Worm (Caenorhabditis elegans) whole organism, L1 larva: ENCODE measurements around the gene ent-1.
A peak's percentile ranks its signal among the peaks of the same experiment; 100 is the strongest.

Experiments used
- C04F5.9 ChIP-seq: sonication (generic microtip); optimal IDR thresholded peaks from 2 replicates; lab custom pipeline; 2016; ENCODE audit warnings: missing genetic modification characterization, missing compliant biosample characterization
- C16A3.4 ChIP-seq: fragments of 150-350 bp; optimal IDR thresholded peaks from 2 replicates; lab custom pipeline; 2014; ENCODE audit warnings: missing biosample characterization, missing genetic modification characterization
- aha-1 ChIP-seq: fragments of 150-350 bp; optimal IDR thresholded peaks from 2 replicates; lab custom pipeline; 2014; ENCODE audit warnings: missing biosample characterization, missing genetic modification characterization
- blmp-1 ChIP-seq: fragments of 150-350 bp; optimal IDR thresholded peaks from 2 replicates; lab custom pipeline; 2014; ENCODE audit warnings: missing biosample characterization, missing genetic modification characterization
- ceh-82 ChIP-seq, 3 experiments: fragments of 150-350 bp in 1 of 3; sonication (generic microtip) in 2 of 3; optimal IDR thresholded peaks; 2 replicates each; lab custom pipeline; 2014 to 2017; ENCODE audit warnings: missing biosample characterization in 3 of 3, missing genetic modification characterization in 3 of 3
- dpl-1 ChIP-seq, 3 experiments: fragments of 150-350 bp in 2 of 3; sonication (generic microtip) in 1 of 3; optimal IDR thresholded peaks; 2 replicates each; lab custom pipeline; 2014 to 2017; ENCODE audit warnings: missing biosample characterization in 3 of 3, missing genetic modification characterization in 3 of 3, missing genetic modification reagents in 3 of 3
- dsc-1 ChIP-seq: sonication (generic microtip); optimal IDR thresholded peaks from 2 replicates; lab custom pipeline; 2016; ENCODE audit warnings: mild to moderate bottlenecking, missing genetic modification characterization, missing compliant biosample characterization
- efl-1 ChIP-seq, 4 experiments: fragments of 150-350 bp; optimal IDR thresholded peaks in 3 of 4; peaks in 1 of 4; 1 replicate in 1 of 4; 2 replicates in 3 of 4; lab custom pipeline; 2014; ENCODE audit warnings: missing biosample characterization in 2 of 4, missing genetic modification characterization in 2 of 4, missing genetic modification reagents in 2 of 4
- efl-3 ChIP-seq: fragments of 200-800 bp; sonication (Bioruptor generic); optimal IDR thresholded peaks from 2 replicates; lab custom pipeline; 2018; ENCODE audit warnings: mild to moderate bottlenecking, missing genetic modification characterization, missing compliant biosample characterization
- egl-13 ChIP-seq: sonication (generic microtip); optimal IDR thresholded peaks from 2 replicates; lab custom pipeline; 2016; ENCODE audit warnings: missing genotype, missing genetic modification reagents, missing genetic modification characterization, missing compliant biosample characterization
- egl-27 ChIP-seq, 2 experiments: fragments of 150-350 bp in 1 of 2; sonication (generic microtip); optimal IDR thresholded peaks; 3 replicates each; lab custom pipeline; 2017 to 2018; ENCODE audit warnings: missing biosample characterization in 2 of 2, missing genetic modification characterization in 2 of 2, missing genetic modification reagents in 2 of 2
- elt-3 ChIP-seq, 6 experiments: fragments of 150-350 bp in 1 of 6; sonication (generic microtip); optimal IDR thresholded peaks; 2 replicates each; lab custom pipeline; 2017 to 2018; ENCODE audit warnings: missing biosample characterization in 6 of 6, missing genetic modification characterization in 6 of 6, inconsistent platforms in 1 of 6
- ets-5 ChIP-seq: fragments of 200-800 bp; sonication (Bioruptor generic); IDR thresholded peaks from 2 replicates; pipeline ENCODE4 v1.3.6; 2022; ENCODE audit warnings: missing genetic modification characterization, missing compliant biosample characterization
- fkh-10 ChIP-seq: sonication (generic microtip); optimal IDR thresholded peaks from 2 replicates; lab custom pipeline; 2017; ENCODE audit warnings: missing biosample characterization, missing genetic modification reagents, missing genetic modification characterization
- fkh-4 ChIP-seq: sonication (generic microtip); optimal IDR thresholded peaks from 2 replicates; lab custom pipeline; 2016; ENCODE audit warnings: missing compliant biosample characterization, missing genetic modification characterization, borderline replicate concordance
- fkh-8 ChIP-seq: sonication (generic microtip); optimal IDR thresholded peaks from 2 replicates; lab custom pipeline; 2016; ENCODE audit warnings: mild to moderate bottlenecking, missing genetic modification characterization, missing compliant biosample characterization
- hpl-2 ChIP-seq: fragments of 150-350 bp; optimal IDR thresholded peaks from 2 replicates; lab custom pipeline; 2014; ENCODE audit warnings: missing biosample characterization, missing genetic modification reagents, missing genetic modification characterization
- jun-1 ChIP-seq: fragments of 150-350 bp; optimal IDR thresholded peaks from 2 replicates; lab custom pipeline; 2014; ENCODE audit warnings: missing biosample characterization, missing genetic modification reagents, missing genetic modification characterization
- lin-13 ChIP-seq: fragments of 150-350 bp; optimal IDR thresholded peaks from 2 replicates; lab custom pipeline; 2014; ENCODE audit warnings: missing biosample characterization, missing genetic modification reagents, missing genetic modification characterization
- lin-14 ChIP-seq: fragments of 200-800 bp; sonication (Bioruptor generic); optimal IDR thresholded peaks from 2 replicates; lab custom pipeline; 2018; ENCODE audit warnings: mild to moderate bottlenecking, missing genetic modification characterization, moderate library complexity, missing compliant biosample characterization
- lin-15B ChIP-seq: fragments of 150-350 bp; sonication (generic microtip); optimal IDR thresholded peaks from 3 replicates; lab custom pipeline; 2014; ENCODE audit warnings: missing biosample characterization, missing genetic modification characterization
- lin-35 ChIP-seq, 2 experiments: fragments of 150-350 bp; optimal IDR thresholded peaks; 2 replicates each; lab custom pipeline; 2014; ENCODE audit warnings: missing biosample characterization in 2 of 2, missing genetic modification characterization in 2 of 2, missing genetic modification reagents in 2 of 2
- lin-39 ChIP-seq: fragments of 150-350 bp; optimal IDR thresholded peaks from 2 replicates; lab custom pipeline; 2014; ENCODE audit warnings: missing biosample characterization, missing genetic modification reagents, missing genetic modification characterization
- mdl-1 ChIP-seq, 2 experiments: fragments of 150-350 bp; optimal IDR thresholded peaks; 2 replicates each; lab custom pipeline; 2014 to 2017; ENCODE audit warnings: missing biosample characterization in 2 of 2, missing genetic modification characterization in 2 of 2, inconsistent platforms in 1 of 2
- mef-2 ChIP-seq: fragments of 150-350 bp; optimal IDR thresholded peaks from 2 replicates; lab custom pipeline; 2014; ENCODE audit warnings: missing biosample characterization, missing genetic modification characterization
- mep-1 ChIP-seq: fragments of 150-350 bp; optimal IDR thresholded peaks from 2 replicates; lab custom pipeline; 2014; ENCODE audit warnings: missing biosample characterization, missing genetic modification characterization
- nhr-19 ChIP-seq: fragments of 200-800 bp; sonication (Bioruptor generic); conservative IDR thresholded peaks from 2 replicates; pipeline ENCODE4 v1.3.6; 2022; ENCODE audit warnings: missing genetic modification characterization, missing compliant biosample characterization
- nhr-20 ChIP-seq: sonication (generic microtip); optimal IDR thresholded peaks from 2 replicates; lab custom pipeline; 2016; ENCODE audit warnings: mild to moderate bottlenecking, missing genetic modification characterization, missing compliant biosample characterization
- nhr-237 ChIP-seq: fragments of 150-350 bp; optimal IDR thresholded peaks from 2 replicates; lab custom pipeline; 2014; ENCODE audit warnings: missing biosample characterization, missing genetic modification characterization
- nhr-47 ChIP-seq: sonication (generic microtip); optimal IDR thresholded peaks from 2 replicates; lab custom pipeline; 2016; ENCODE audit warnings: mild to moderate bottlenecking, missing genetic modification characterization, moderate library complexity, missing compliant biosample characterization
- nhr-77 ChIP-seq: fragments of 150-350 bp; optimal IDR thresholded peaks from 2 replicates; lab custom pipeline; 2014; ENCODE audit warnings: missing biosample characterization, missing genetic modification characterization
- nhr-84 ChIP-seq: sonication (generic microtip); optimal IDR thresholded peaks from 2 replicates; lab custom pipeline; 2017; ENCODE audit warnings: missing biosample characterization, missing genetic modification characterization
- nhr-85 ChIP-seq: sonication (generic microtip); peaks from one replicate; lab custom pipeline; 2016; ENCODE audit warnings: missing genetic modification characterization, inconsistent platforms, missing compliant biosample characterization
- nhr-90 ChIP-seq: sonication (generic microtip); optimal IDR thresholded peaks from 2 replicates; lab custom pipeline; 2016; ENCODE audit warnings: mild to moderate bottlenecking, missing genetic modification characterization, missing compliant biosample characterization; ENCODE audit not compliant: poor library complexity
- pag-3 ChIP-seq: sonication (generic microtip); optimal IDR thresholded peaks from 2 replicates; lab custom pipeline; 2017; ENCODE audit warnings: missing genetic modification characterization, mild to moderate bottlenecking, missing compliant biosample characterization, antibody characterized with exemption, borderline replicate concordance; ENCODE audit not compliant: insufficient read depth
- rnt-1 ChIP-seq: sonication (generic microtip); optimal IDR thresholded peaks from 2 replicates; lab custom pipeline; 2016; ENCODE audit warnings: mild to moderate bottlenecking, missing genetic modification characterization, moderate library complexity, missing compliant biosample characterization
- swsn-7 ChIP-seq: sonication (generic microtip); optimal IDR thresholded peaks from 2 replicates; lab custom pipeline; 2016; ENCODE audit warnings: missing genetic modification characterization, missing compliant biosample characterization
- tbx-2 ChIP-seq: sonication (generic microtip); optimal IDR thresholded peaks from 2 replicates; lab custom pipeline; 2016; ENCODE audit warnings: missing genetic modification characterization, missing compliant biosample characterization
- unc-62 ChIP-seq: fragments of 150-350 bp; optimal IDR thresholded peaks from 2 replicates; lab custom pipeline; 2014; ENCODE audit warnings: missing biosample characterization, missing genetic modification reagents, missing genetic modification characterization
- unc-86 ChIP-seq: sonication (generic microtip); optimal IDR thresholded peaks from 2 replicates; lab custom pipeline; 2016; ENCODE audit warnings: missing genetic modification characterization, missing compliant biosample characterization
- xbp-1 ChIP-seq: sonication (generic microtip); optimal IDR thresholded peaks from 2 replicates; lab custom pipeline; 2016; ENCODE audit warnings: missing genetic modification characterization, missing compliant biosample characterization
- ztf-4 ChIP-seq: fragments of 150-350 bp; optimal IDR thresholded peaks from 2 replicates; lab custom pipeline; 2014; ENCODE audit warnings: missing biosample characterization, missing genetic modification characterization

The ent-1 gene

ce11 chrIV:11692071-11692673, 36.9 kb upstream of the ent-1 start (continued):
- peak; percentile 97 for TF ChIP-seq blmp-1 (tag; lab: Kevin White, UChicago)
- peak; percentile 57 to 82 for TF ChIP-seq lin-35 (GFP tag; optimal IDR thresholded peaks at IDR 0.05; lab: Kevin White, UChicago)
- peak; percentile 22 for TF ChIP-seq ztf-4 (tag; lab: Kevin White, UChicago)
- peak; percentile 61 for TF ChIP-seq fkh-10
- TF ChIP-seq ceh-82 (tag; optimal IDR thresholded peaks at IDR 0.05; lab: Kevin White, UChicago) = peak; percentile 35 to 86 (median 66)
- peak; percentile 95 for TF ChIP-seq lin-14
- peak in 1 of 2 experiments; percentile 80 for TF ChIP-seq mdl-1 (tag; optimal IDR thresholded peaks at IDR 0.05; lab: Kevin White, UChicago)
- TF ChIP-seq swsn-7 = peak; percentile 74
- TF ChIP-seq dpl-1 (GFP tag; optimal IDR thresholded peaks at IDR 0.05; lab: Kevin White, UChicago) = peak; percentile 34 to 61 (median 48)
- TF ChIP-seq unc-62 = no peak
- peak; percentile 77 for TF ChIP-seq nhr-90 (tag; lab: Kevin White, UChicago)
- peak; percentile 65 for TF ChIP-seq nhr-47 (tag; lab: Kevin White, UChicago)
- TF ChIP-seq efl-1 (optimal IDR thresholded peaks at IDR 0.05; lab: Kevin White, UChicago) = peak; percentile 63 to 70
- TF ChIP-seq efl-1 (GFP tag; optimal IDR thresholded peaks at IDR 0.05 in 1 of 2; lab: Kevin White, UChicago) = peak; percentile 26 to 70
- TF ChIP-seq lin-39 (tag; lab: Kevin White, UChicago) = no peak
- peak in 1 of 2 experiments; percentile 72 for TF ChIP-seq egl-27 (tag; optimal IDR thresholded peaks at IDR 0.05; lab: Kevin White, UChicago)
- peak; percentile 76 for TF ChIP-seq C16A3.4 (tag; lab: Kevin White, UChicago)
- TF ChIP-seq nhr-77 = peak; percentile 87
- peak; percentile 73 for TF ChIP-seq tbx-2 (tag; lab: Kevin White, UChicago)
- no peak for TF ChIP-seq aha-1 (tag; lab: Kevin White, UChicago)
- TF ChIP-seq nhr-237 = peak; percentile 67
- TF ChIP-seq lin-13 (GFP tag; lab: Kevin White, UChicago) = peak; percentile 71
- peak; percentile 62 for TF ChIP-seq egl-13 (tag; lab: Kevin White, UChicago)
- peak; percentile 85 for TF ChIP-seq nhr-20 (tag; lab: Kevin White, UChicago)
- no peak for TF ChIP-seq pag-3 (tag; lab: Kevin White, UChicago)
- TF ChIP-seq jun-1 (tag; lab: Kevin White, UChicago) = peak; percentile 42
- TF ChIP-seq dsc-1 (tag; lab: Kevin White, UChicago) = peak; percentile 62
- peak; percentile 58 for TF ChIP-seq unc-86 (tag; lab: Kevin White, UChicago)
- peak; percentile 80 for TF ChIP-seq mep-1 (tag; lab: Kevin White, UChicago)
- TF ChIP-seq nhr-19 = peak; percentile 65
- TF ChIP-seq elt-3 (tag; optimal IDR thresholded peaks at IDR 0.05; lab: Kevin White, UChicago) = peak in 5 of 6 experiments; percentile 2 to 84 (median 31)
- TF ChIP-seq hpl-2 (GFP tag; lab: Kevin White, UChicago) = no peak
- peak; percentile 29 for TF ChIP-seq fkh-8 (tag; lab: Kevin White, UChicago)

ce11 chrIV:11691524-11691923, 36.3 kb upstream of the ent-1 start:
- no peak for TF ChIP-seq C04F5.9 (tag; lab: Kevin White, UChicago)
- no peak for TF ChIP-seq lin-15B (tag; lab: Kevin White, UChicago)
- TF ChIP-seq xbp-1 (tag; lab: Kevin White, UChicago) = no peak
- no peak for TF ChIP-seq efl-1 (optimal IDR thresholded peaks at IDR 0.05; lab: Kevin White, UChicago)
- peak in 1 of 2 experiments; percentile 0 for TF ChIP-seq efl-1 (GFP tag; optimal IDR thresholded peaks at IDR 0.05 in 1 of 2; lab: Kevin White, UChicago)
- TF ChIP-seq nhr-84 (tag; lab: Kevin White, UChicago) = no peak
- no peak for TF ChIP-seq fkh-4
- TF ChIP-seq lin-14 = no peak
- peak; percentile 68 for TF ChIP-seq blmp-1 (tag; lab: Kevin White, UChicago)
- TF ChIP-seq nhr-85 (tag; lab: Kevin White, UChicago) = peak; percentile 59
- TF ChIP-seq mef-2 (tag; lab: Kevin White, UChicago) = no peak
- TF ChIP-seq rnt-1 (tag; lab: Kevin White, UChicago) = peak; percentile 38
- no peak for TF ChIP-seq ets-5
- no peak for TF ChIP-seq efl-3 (GFP tag; lab: Kevin White, UChicago)
